Worm (Caenorhabditis elegans) whole organism, young adult: Measurements from ENCODE around the gene dao-6.

Experiments used
- B0019.2 ChIP-seq: fragments of 200-800 bp; sonication (Bioruptor generic); conservative IDR thresholded peaks from 2 replicates; pipeline ENCODE4 v1.3.6; 2022; ENCODE audit warnings: missing genetic modification reagents, missing genetic modification characterization, missing compliant biosample characterization
- B0035.1 ChIP-seq: sonication (generic microtip); optimal IDR thresholded peaks from 2 replicates; lab custom pipeline; 2016; ENCODE audit warnings: missing genetic modification characterization, mild to moderate bottlenecking, missing compliant biosample characterization, missing genotype, missing genetic modification reagents
- C17E4.6 ChIP-seq: fragments of 200-800 bp; sonication (Bioruptor generic); IDR thresholded peaks from 2 replicates; pipeline ENCODE4 v1.3.6; 2022; ENCODE audit warnings: missing genetic modification reagents, missing genetic modification characterization, missing compliant biosample characterization
- F10E7.11 ChIP-seq: sonication (generic microtip); optimal IDR thresholded peaks from 2 replicates; lab custom pipeline; 2017; ENCODE audit warnings: mild to moderate bottlenecking, missing genetic modification characterization, moderate library complexity, missing compliant biosample characterization
- F22D6.2 ChIP-seq: sonication (generic microtip); optimal IDR thresholded peaks from 2 replicates; lab custom pipeline; 2016; ENCODE audit warnings: mild to moderate bottlenecking, missing genetic modification characterization, missing compliant biosample characterization
- F49E8.2 ChIP-seq: sonication (generic microtip); optimal IDR thresholded peaks from 3 replicates; lab custom pipeline; 2017; ENCODE audit warnings: missing genetic modification characterization, mild to moderate bottlenecking, missing compliant biosample characterization, antibody characterized with exemption, moderate library complexity; ENCODE audit not compliant: insufficient read depth
- F52B5.7 ChIP-seq: sonication (generic microtip); optimal IDR thresholded peaks from 2 replicates; lab custom pipeline; 2016; ENCODE audit warnings: mild to moderate bottlenecking, missing genetic modification characterization, missing compliant biosample characterization
- F55B11.4 ChIP-seq: sonication (generic microtip); optimal IDR thresholded peaks from 2 replicates; lab custom pipeline; 2016; ENCODE audit warnings: missing compliant biosample characterization, missing genetic modification characterization, borderline replicate concordance; ENCODE audit not compliant: insufficient read depth
- K11D2.4 ChIP-seq: fragments of 200-800 bp; sonication (Bioruptor generic); IDR thresholded peaks from 2 replicates; pipeline ENCODE4 v1.3.6; 2022; ENCODE audit warnings: missing genetic modification reagents, missing genetic modification characterization, missing compliant biosample characterization
- T26A5.8 ChIP-seq: sonication (generic microtip); optimal IDR thresholded peaks from 2 replicates; lab custom pipeline; 2016; ENCODE audit warnings: missing genetic modification characterization, missing compliant biosample characterization
- Y53G8AR.9 ChIP-seq: fragments of 200-800 bp; sonication (Bioruptor generic); conservative IDR thresholded peaks from 2 replicates; pipeline ENCODE4 v1.3.6; 2022; ENCODE audit warnings: missing genetic modification reagents, missing genetic modification characterization, missing compliant biosample characterization
- Y67H2A.10 ChIP-seq: fragments of 200-800 bp; sonication (Bioruptor generic); conservative IDR thresholded peaks from 2 replicates; pipeline ENCODE4 v1.3.6; 2022; ENCODE audit warnings: missing genetic modification reagents, missing genetic modification characterization, missing compliant biosample characterization
- Y95B8A.8 ChIP-seq: fragments of 200-800 bp; sonication (Bioruptor generic); IDR thresholded peaks from 2 replicates; pipeline ENCODE4 v1.3.6; 2022; ENCODE audit warnings: missing genetic modification reagents, missing genetic modification characterization, missing compliant biosample characterization
- bed-1 ChIP-seq: fragments of 200-800 bp; sonication (Bioruptor generic); IDR thresholded peaks from 2 replicates; pipeline ENCODE4 v1.3.6; 2022; ENCODE audit warnings: missing genetic modification reagents, missing genetic modification characterization, missing compliant biosample characterization
- ccch-3 ChIP-seq: fragments of 200-800 bp; sonication (Bioruptor generic); optimal IDR thresholded peaks from 2 replicates; lab custom pipeline; 2018; ENCODE audit warnings: mild to moderate bottlenecking, missing genetic modification characterization, missing compliant biosample characterization
- cebp-2 ChIP-seq: fragments of 200-800 bp; sonication (Bioruptor generic); IDR thresholded peaks from 2 replicates; pipeline ENCODE4 v1.3.6; 2022; ENCODE audit warnings: missing genetic modification characterization, missing compliant biosample characterization
- chd-7 ChIP-seq: sonication (generic microtip); optimal IDR thresholded peaks from 2 replicates; lab custom pipeline; 2016; ENCODE audit warnings: mild to moderate bottlenecking, missing genetic modification characterization, moderate library complexity, missing compliant biosample characterization
- die-1 ChIP-seq: sonication (generic microtip); optimal IDR thresholded peaks from 2 replicates; lab custom pipeline; 2016; ENCODE audit warnings: missing genotype, mild to moderate bottlenecking, missing genetic modification characterization, missing compliant biosample characterization
- dox-1 ChIP-seq: fragments of 200-800 bp; sonication (Bioruptor generic); IDR thresholded peaks from 2 replicates; pipeline ENCODE4 v1.3.6; 2022; ENCODE audit warnings: missing genetic modification reagents, missing genetic modification characterization, missing compliant biosample characterization
- dpff-1 ChIP-seq: sonication (generic microtip); optimal IDR thresholded peaks from 2 replicates; lab custom pipeline; 2017; ENCODE audit warnings: mild to moderate bottlenecking, missing genetic modification characterization, missing compliant biosample characterization
- dpl-1 ChIP-seq: fragments of 150-350 bp; optimal IDR thresholded peaks from 2 replicates; lab custom pipeline; 2014; ENCODE audit warnings: missing biosample characterization, missing genetic modification reagents, missing genetic modification characterization
- egrh-3 ChIP-seq: fragments of 200-800 bp; sonication (Bioruptor generic); IDR thresholded peaks from 2 replicates; pipeline ENCODE4 v1.3.6; 2022; ENCODE audit warnings: missing genetic modification reagents, missing genetic modification characterization, missing compliant biosample characterization
- ets-4 ChIP-seq: fragments of 200-800 bp; sonication (Bioruptor generic); optimal IDR thresholded peaks from 2 replicates; lab custom pipeline; 2018; ENCODE audit warnings: mild to moderate bottlenecking, missing genetic modification characterization, missing compliant biosample characterization
- hlh-12 ChIP-seq: sonication (generic microtip); optimal IDR thresholded peaks from 2 replicates; lab custom pipeline; 2016; ENCODE audit warnings: missing genetic modification characterization, missing compliant biosample characterization
- hlh-26 ChIP-seq: fragments of 200-800 bp; sonication (Bioruptor generic); conservative IDR thresholded peaks from 2 replicates; pipeline ENCODE4 v1.3.6; 2022; ENCODE audit warnings: missing genetic modification reagents, missing genetic modification characterization, missing compliant biosample characterization
- hmg-1.2 ChIP-seq: fragments of 200-800 bp; sonication (Bioruptor generic); IDR thresholded peaks from 2 replicates; pipeline ENCODE4 v1.3.6; 2022; ENCODE audit warnings: missing genetic modification reagents, missing genetic modification characterization, missing compliant biosample characterization
- lin-54 ChIP-seq: fragments of 200-800 bp; sonication (Bioruptor generic); optimal IDR thresholded peaks from 2 replicates; lab custom pipeline; 2018; ENCODE audit warnings: mild to moderate bottlenecking, missing genetic modification characterization, missing compliant biosample characterization
- madf-6 ChIP-seq: fragments of 200-800 bp; sonication (Bioruptor generic); IDR thresholded peaks from 2 replicates; pipeline ENCODE4 v1.3.6; 2022; ENCODE audit warnings: missing genetic modification reagents, missing genetic modification characterization, missing compliant biosample characterization
- mcd-1 ChIP-seq: fragments of 200-800 bp; sonication (Bioruptor generic); IDR thresholded peaks from 2 replicates; pipeline ENCODE4 v1.3.6; 2022; ENCODE audit warnings: missing genetic modification reagents, missing genetic modification characterization, missing compliant biosample characterization
- mxl-1 ChIP-seq: sonication (generic microtip); optimal IDR thresholded peaks from 2 replicates; lab custom pipeline; 2016; ENCODE audit warnings: missing genetic modification characterization, missing compliant biosample characterization
- nhr-179 ChIP-seq: sonication (generic microtip); optimal IDR thresholded peaks from 2 replicates; lab custom pipeline; 2016; ENCODE audit warnings: mild to moderate bottlenecking, missing genetic modification characterization, missing compliant biosample characterization
- nhr-27 ChIP-seq: fragments of 200-800 bp; sonication (Bioruptor generic); optimal IDR thresholded peaks from 2 replicates; lab custom pipeline; 2018; ENCODE audit warnings: mild to moderate bottlenecking, missing genetic modification characterization, moderate library complexity, missing compliant biosample characterization
- nhr-90 ChIP-seq: sonication (generic microtip); optimal IDR thresholded peaks from 2 replicates; lab custom pipeline; 2016; ENCODE audit warnings: missing genotype, mild to moderate bottlenecking, missing genetic modification characterization, missing compliant biosample characterization
- pbrm-1 ChIP-seq: fragments of 200-800 bp; sonication (Bioruptor generic); IDR thresholded peaks from 2 replicates; pipeline ENCODE4 v1.3.6; 2022; ENCODE audit warnings: missing genetic modification reagents, missing genetic modification characterization, missing compliant biosample characterization
- pha-4 ChIP-seq: fragments of 150-350 bp; sonication (generic microtip); optimal IDR thresholded peaks from 2 replicates; lab custom pipeline; 2014; ENCODE audit warnings: missing biosample characterization, missing genetic modification reagents, missing genetic modification characterization
- rec-8 ChIP-seq, 2 experiments: sonication (generic microtip); optimal IDR thresholded peaks; 2 replicates each; lab custom pipeline; 2016; ENCODE audit warnings: mild to moderate bottlenecking in 2 of 2, missing genetic modification characterization in 2 of 2, missing genetic modification reagents in 2 of 2, missing genotype in 2 of 2, missing biosample characterization in 1 of 2, missing compliant biosample characterization in 1 of 2, moderate library complexity in 1 of 2
- repo-1 ChIP-seq: sonication (generic microtip); optimal IDR thresholded peaks from 2 replicates; lab custom pipeline; 2017; ENCODE audit warnings: mild to moderate bottlenecking, missing genetic modification characterization, missing compliant biosample characterization
- sdz-38 ChIP-seq: sonication (generic microtip); optimal IDR thresholded peaks from 2 replicates; lab custom pipeline; 2016; ENCODE audit warnings: missing genotype, missing genetic modification characterization, missing compliant biosample characterization
- snpc-1.3 ChIP-seq: sonication (generic microtip); optimal IDR thresholded peaks from 2 replicates; lab custom pipeline; 2017; ENCODE audit warnings: missing genetic modification characterization, mild to moderate bottlenecking, missing compliant biosample characterization, antibody characterized with exemption, moderate library complexity, missing genotype, missing genetic modification reagents; ENCODE audit not compliant: insufficient read depth
- snpc-3.4 ChIP-seq: sonication (generic microtip); optimal IDR thresholded peaks from 2 replicates; lab custom pipeline; 2017; ENCODE audit warnings: missing genetic modification characterization, mild to moderate bottlenecking, missing compliant biosample characterization, antibody characterized with exemption, moderate library complexity, missing genotype, missing genetic modification reagents
- snpc-4 ChIP-seq, 5 experiments: fragments of 150-350 bp in 1 of 5; sonication (generic microtip) in 4 of 5; optimal IDR thresholded peaks; 2 replicates each; lab custom pipeline; 2014 to 2018; ENCODE audit warnings: missing genetic modification characterization in 5 of 5, missing biosample characterization in 3 of 5, antibody characterized with exemption in 2 of 5, mild to moderate bottlenecking in 2 of 5, missing compliant biosample characterization in 2 of 5, missing genotype in 2 of 5, moderate library complexity in 2 of 5, missing genetic modification reagents in 1 of 5
- somi-1 ChIP-seq: fragments of 200-800 bp; sonication (Bioruptor generic); optimal IDR thresholded peaks from 2 replicates; lab custom pipeline; 2018; ENCODE audit warnings: mild to moderate bottlenecking, missing genetic modification characterization, missing compliant biosample characterization
- tbp1 ChIP-seq: fragments of 200-800 bp; sonication (Bioruptor generic); optimal IDR thresholded peaks from 2 replicates; lab custom pipeline; 2018; ENCODE audit warnings: mild to moderate bottlenecking, missing genetic modification characterization, missing compliant biosample characterization
- unc-130 ChIP-seq: sonication (generic microtip); optimal IDR thresholded peaks from 2 replicates; lab custom pipeline; 2016; ENCODE audit warnings: missing genetic modification reagents, missing genetic modification characterization, missing compliant biosample characterization
- unc-62 ChIP-seq: fragments of 150-350 bp; optimal IDR thresholded peaks from 2 replicates; lab custom pipeline; 2014; ENCODE audit warnings: missing biosample characterization, missing genetic modification reagents, missing genetic modification characterization
- ztf-18 ChIP-seq: sonication (generic microtip); optimal IDR thresholded peaks from 2 replicates; lab custom pipeline; 2016; ENCODE audit warnings: missing genotype, mild to moderate bottlenecking, missing genetic modification characterization, missing compliant biosample characterization
- ztf-22 ChIP-seq: fragments of 200-800 bp; sonication (Bioruptor generic); optimal IDR thresholded peaks from 2 replicates; lab custom pipeline; 2018; ENCODE audit warnings: mild to moderate bottlenecking, missing genetic modification characterization, moderate library complexity, missing compliant biosample characterization
- ztf-25 ChIP-seq: fragments of 200-800 bp; sonication (Bioruptor generic); IDR thresholded peaks from 2 replicates; pipeline ENCODE4 v1.3.6; 2022; ENCODE audit warnings: missing genetic modification reagents, missing genetic modification characterization, missing compliant biosample characterization

dao-6 gene

DNA sequence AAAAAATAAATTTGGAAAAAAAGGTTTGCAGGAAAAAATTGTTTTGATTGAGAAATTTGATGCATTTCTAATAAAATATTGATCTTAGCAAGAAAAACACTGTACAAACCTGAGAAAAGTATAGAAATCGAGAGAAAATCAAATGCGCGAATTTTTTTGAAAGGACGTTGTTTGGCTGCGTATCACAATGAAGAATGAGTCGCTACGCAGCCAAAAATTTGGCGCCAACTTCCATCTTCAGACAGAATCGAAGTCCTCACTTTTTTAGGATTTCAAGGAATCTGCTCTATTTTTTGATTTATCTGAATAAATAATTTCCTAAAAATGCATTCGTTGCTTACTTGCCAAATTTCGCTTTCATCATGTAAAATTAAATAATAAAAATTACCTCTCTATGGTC lies 10.7 kb upstream of the dao-6 start (continued):
- TF ChIP-seq dpl-1 (peak; percentile 59), Y67H2A.10 (no peak), F55B11.4 (tag; lab: Kevin White, UChicago) (no peak), somi-1 (GFP tag; lab: Kevin White, UChicago) (no peak), dox-1 (GFP tag; lab: Robert Waterston, UW) (no peak), chd-7 (tag; lab: Kevin White, UChicago) (no peak), T26A5.8 (tag; lab: Kevin White, UChicago) (no peak), madf-6 (GFP tag; lab: Robert Waterston, UW) (peak; percentile 89), ztf-22 (no peak), nhr-27 (tag; lab: Kevin White, UChicago) (no peak), mcd-1 (GFP tag; lab: Robert Waterston, UW) (no peak), rec-8 (tag; optimal IDR thresholded peaks at IDR 0.05; lab: Kevin White, UChicago) (no peak), F52B5.7 (no peak), nhr-179 (tag; lab: Kevin White, UChicago) (no peak), K11D2.4 (GFP tag; lab: Robert Waterston, UW) (no peak), bed-1 (GFP tag; lab: Robert Waterston, UW) (no peak), ztf-18 (tag; lab: Kevin White, UChicago) (no peak), ets-4 (no peak), repo-1 (tag; lab: Kevin White, UChicago) (no peak), Y53G8AR.9 (GFP tag; lab: Robert Waterston, UW) (no peak), snpc-3.4 (tag; lab: Kevin White, UChicago) (peak; percentile 22), pbrm-1 (no peak), B0019.2 (no peak), unc-62 (GFP tag; lab: Kevin White, UChicago) (no peak), F22D6.2 (tag; lab: Kevin White, UChicago) (no peak), mxl-1 (no peak), hlh-12 (tag; lab: Kevin White, UChicago) (no peak), cebp-2 (GFP tag; lab: Robert Waterston, UW) (no peak), B0035.1 (tag; lab: Kevin White, UChicago) (no peak), pha-4 (tag; lab: Kevin White, UChicago) (no peak), Y95B8A.8 (GFP tag; lab: Robert Waterston, UW) (0 out of 2 replicates have a peak, but pooled peaks have one; percentile 38), egrh-3 (GFP tag; lab: Robert Waterston, UW) (no peak), ztf-25 (GFP tag; lab: Robert Waterston, UW) (no peak), sdz-38 (tag; lab: Kevin White, UChicago) (no peak), snpc-1.3 (tag; lab: Kevin White, UChicago) (peak; percentile 56), dpff-1 (tag; lab: Kevin White, UChicago) (no peak), F49E8.2 (tag; lab: Kevin White, UChicago) (peak; percentile 78), snpc-4 (GFP tag; optimal IDR thresholded peaks at IDR 0.05; lab: Kevin White, UChicago) (no peak), snpc-4 (tag; optimal IDR thresholded peaks at IDR 0.05; lab: Kevin White, UChicago) (peak in 2 of 4 experiments; percentile 7 to 10), hmg-1.2 (peak; percentile 75), lin-54 (GFP tag; lab: Kevin White, UChicago) (peak; percentile 37), C17E4.6 (GFP tag; lab: Robert Waterston, UW) (no peak), F10E7.11 (tag; lab: Kevin White, UChicago) (no peak), tbp1 (GFP tag; lab: Kevin White, UChicago) (peak; percentile 17), die-1 (tag; lab: Kevin White, UChicago) (no peak), hlh-26 (no peak), unc-130 (GFP tag; lab: Kevin White, UChicago) (peak; percentile 46), ccch-3 (GFP tag; lab: Kevin White, UChicago) (no peak), nhr-90 (tag; lab: Kevin White, UChicago) (no peak)
